Worm (Caenorhabditis elegans): Measurements from ENCODE around the gene odr-4.

The odr-4 gene

DNA sequence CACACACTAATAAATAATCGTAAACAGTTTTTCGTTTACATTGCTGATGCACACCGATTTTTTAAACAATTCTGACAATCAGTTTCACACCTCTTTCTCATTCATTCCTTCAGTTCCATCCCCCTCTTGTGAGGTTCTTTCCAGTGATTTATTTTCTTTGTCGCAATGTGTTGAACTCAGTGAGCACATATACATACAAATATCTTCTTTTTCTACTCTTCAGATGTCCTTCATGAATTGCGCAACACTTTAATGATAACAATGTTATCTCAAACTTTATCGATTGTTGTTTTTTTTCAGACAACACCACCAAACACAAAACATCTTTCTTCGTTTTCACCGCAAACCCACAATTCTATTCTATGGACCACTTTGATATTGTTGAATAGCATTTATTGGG is 15.4 kb downstream of the odr-4 start, which contains the start of gene dig-1:
TSS of gene dig-1 (plus strand) at position 301 of the 400 bp plus-strand sequence.
- TF ChIP-seq ztf-26 (tag; optimal IDR thresholded peaks at IDR 0.05) (no peak), rcor-1 (GFP tag; IDR thresholded peaks at IDR 0.05) (no peak), ztf-28 (GFP tag; IDR thresholded peaks at IDR 0.05) (no peak), mes-4 (tag; optimal IDR thresholded peaks at IDR 0.05) (no peak), ekl-4 (GFP tag; IDR thresholded peaks at IDR 0.05) (no peak), F39B2.1 (GFP tag; IDR thresholded peaks at IDR 0.05) (no peak), lin-26 (GFP tag; IDR thresholded peaks at IDR 0.05) (no peak), F57A8.1 (GFP tag; optimal IDR thresholded peaks at IDR 0.05) (no peak)

- TF ChIP-seq die-1 (tag; optimal IDR thresholded peaks at IDR 0.05): no peak
- no peak for TF ChIP-seq nfya-2 (GFP tag; IDR thresholded peaks at IDR 0.05)
- no peak for TF ChIP-seq ztf-28 (GFP tag; IDR thresholded peaks at IDR 0.05)
- TF ChIP-seq ztf-18 (tag; optimal IDR thresholded peaks at IDR 0.05): no peak
- TF ChIP-seq madf-6 (GFP tag; IDR thresholded peaks at IDR 0.05): no peak
- no peak for TF ChIP-seq tlf-1 (GFP tag; optimal IDR thresholded peaks at IDR 0.05)
- TF ChIP-seq let-607 (tag; optimal IDR thresholded peaks at IDR 0.05): no peak
- TF ChIP-seq ceh-91 (GFP tag; IDR thresholded peaks at IDR 0.05): no peak
- no peak for TF ChIP-seq F23B12.7 (tag; optimal IDR thresholded peaks at IDR 0.05; ENCODE audit: insufficient read depth)
- TF ChIP-seq snpc-4 (GFP tag; optimal IDR thresholded peaks at IDR 0.05): no peak
- no peak for TF ChIP-seq snpc-4 (tag; optimal IDR thresholded peaks at IDR 0.05)
- TF ChIP-seq nfya-1 (tag; optimal IDR thresholded peaks at IDR 0.05; ENCODE audit: borderline replicate concordance, insufficient read depth): no peak
- TF ChIP-seq xnd-1 (tag; optimal IDR thresholded peaks at IDR 0.05): no peak
- no peak for TF ChIP-seq snpc-3.4 (tag; optimal IDR thresholded peaks at IDR 0.05)
- no peak for TF ChIP-seq ceh-58 (GFP tag; IDR thresholded peaks at IDR 0.05)
- TF ChIP-seq Y53F4B.3 (GFP tag; IDR thresholded peaks at IDR 0.05): no peak
Observed at ce11 chrIII:6746668-6747067, 16.1 kb downstream of the odr-4 start.

DNA sequence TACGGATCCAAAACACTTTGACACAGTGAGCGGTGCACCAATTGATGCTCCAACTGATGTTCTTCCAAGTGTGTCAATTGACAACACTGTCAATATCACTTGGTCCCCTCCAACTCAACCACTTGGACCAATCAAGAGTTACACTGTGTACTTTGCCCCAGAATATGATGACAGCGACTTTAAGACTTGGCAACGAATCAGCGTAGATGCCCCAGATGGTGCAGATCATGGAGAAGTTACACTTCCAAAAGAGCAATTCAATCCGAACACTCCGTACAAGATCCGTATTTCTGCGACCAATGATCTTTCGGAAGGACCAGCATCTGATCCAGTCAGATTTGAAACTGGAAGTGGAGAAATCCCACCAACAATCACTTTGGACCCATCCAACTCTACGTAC is 22.0 kb downstream of the odr-4 start:
- no peak for TF ChIP-seq bed-2 (GFP tag; IDR thresholded peaks at IDR 0.05)
- TF ChIP-seq ceh-100 (GFP tag; IDR thresholded peaks at IDR 0.05): no peak
- no peak for TF ChIP-seq chd-7 (tag; optimal IDR thresholded peaks at IDR 0.05)
- TF ChIP-seq ztf-28 (GFP tag; IDR thresholded peaks at IDR 0.05): no peak
- TF ChIP-seq nhr-120 (GFP tag; IDR thresholded peaks at IDR 0.05): no peak
- no peak for TF ChIP-seq madf-3 (GFP tag; IDR thresholded peaks at IDR 0.05)
- TF ChIP-seq nfyb-1 (GFP tag; IDR thresholded peaks at IDR 0.05): no peak
- no peak for TF ChIP-seq xnd-1 (tag; optimal IDR thresholded peaks at IDR 0.05)
- no peak for TF ChIP-seq F23B12.7 (tag; optimal IDR thresholded peaks at IDR 0.05; ENCODE audit: insufficient read depth)
- TF ChIP-seq nhr-179 (tag; optimal IDR thresholded peaks at IDR 0.05): no peak
- TF ChIP-seq C17E4.6 (GFP tag; IDR thresholded peaks at IDR 0.05): no peak
- TF ChIP-seq dox-1 (GFP tag; IDR thresholded peaks at IDR 0.05): no peak
- TF ChIP-seq ztf-6 (GFP tag; IDR thresholded peaks at IDR 0.05): no peak
- no peak for TF ChIP-seq him-1 (tag; optimal IDR thresholded peaks at IDR 0.05)
- no peak for TF ChIP-seq madf-10 (tag; optimal IDR thresholded peaks at IDR 0.05)
- TF ChIP-seq egl-44 (GFP tag; IDR thresholded peaks at IDR 0.05): no peak
- TF ChIP-seq F55B11.4 (tag; optimal IDR thresholded peaks at IDR 0.05; ENCODE audit: borderline replicate concordance, insufficient read depth): no peak
- TF ChIP-seq somi-1 (GFP tag; optimal IDR thresholded peaks at IDR 0.05): no peak
- no peak for TF ChIP-seq let-526 (GFP tag; IDR thresholded peaks at IDR 0.05)
